Worm (Caenorhabditis elegans) whole organism, late embryonic: ENCODE measurements around the gene srg-42.
A peak's percentile ranks its signal among the peaks of the same experiment; 100 is the strongest.

Source experiments
- C08G9.2 ChIP-seq: sonication (generic microtip); optimal IDR thresholded peaks from 2 replicates; lab custom pipeline; 2016; ENCODE audit warnings: mild to moderate bottlenecking, missing genetic modification characterization, moderate library complexity, missing compliant biosample characterization
- C38D4.7 ChIP-seq: fragments of 200-800 bp; sonication (Bioruptor generic); optimal IDR thresholded peaks from 2 replicates; lab custom pipeline; 2018; ENCODE audit warnings: mild to moderate bottlenecking, missing genetic modification characterization, moderate library complexity, missing compliant biosample characterization
- F13H6.1 ChIP-seq: sonication (generic microtip); optimal IDR thresholded peaks from 2 replicates; lab custom pipeline; 2016; ENCODE audit warnings: missing genetic modification characterization, missing compliant biosample characterization
- K02D7.2 ChIP-seq: sonication (generic microtip); optimal IDR thresholded peaks from 2 replicates; lab custom pipeline; 2017; ENCODE audit warnings: mild to moderate bottlenecking, missing genetic modification characterization, missing compliant biosample characterization
- T23F11.4 ChIP-seq: fragments of 200-800 bp; sonication (Bioruptor generic); optimal IDR thresholded peaks from 2 replicates; lab custom pipeline; 2018; ENCODE audit warnings: mild to moderate bottlenecking, missing genetic modification characterization, missing compliant biosample characterization
- Y22D7AL.16 ChIP-seq: sonication (generic microtip); optimal IDR thresholded peaks from 2 replicates; lab custom pipeline; 2016; ENCODE audit warnings: missing genetic modification characterization, missing compliant biosample characterization
- ahr-1 ChIP-seq: sonication (generic microtip); optimal IDR thresholded peaks from 2 replicates; lab custom pipeline; 2016; ENCODE audit warnings: missing genetic modification characterization, missing compliant biosample characterization
- ceh-18 ChIP-seq: sonication (generic microtip); optimal IDR thresholded peaks from 2 replicates; lab custom pipeline; 2016; ENCODE audit warnings: missing genetic modification characterization, missing compliant biosample characterization
- ceh-31 ChIP-seq: sonication (generic microtip); optimal IDR thresholded peaks from 2 replicates; lab custom pipeline; 2016; ENCODE audit warnings: missing genetic modification characterization, missing compliant biosample characterization
- ceh-34 ChIP-seq: sonication (generic microtip); optimal IDR thresholded peaks from 2 replicates; lab custom pipeline; 2016; ENCODE audit warnings: mild to moderate bottlenecking, missing genetic modification characterization, missing compliant biosample characterization
- ceh-45 ChIP-seq: fragments of 200-800 bp; sonication (Bioruptor generic); IDR thresholded peaks from 2 replicates; pipeline ENCODE4 v1.3.6; 2022; ENCODE audit warnings: missing genetic modification reagents, missing genetic modification characterization, missing compliant biosample characterization
- ceh-6 ChIP-seq: fragments of 200-800 bp; sonication (Bioruptor generic); optimal IDR thresholded peaks from 2 replicates; lab custom pipeline; 2018; ENCODE audit warnings: mild to moderate bottlenecking, missing genetic modification characterization, missing compliant biosample characterization
- ceh-9 ChIP-seq: sonication (generic microtip); optimal IDR thresholded peaks from 2 replicates; lab custom pipeline; 2016; ENCODE audit warnings: mild to moderate bottlenecking, missing genetic modification characterization, inconsistent platforms, missing compliant biosample characterization
- che-1 ChIP-seq: sonication (generic microtip); optimal IDR thresholded peaks from 2 replicates; lab custom pipeline; 2016; ENCODE audit warnings: mild to moderate bottlenecking, missing genetic modification characterization, missing compliant biosample characterization
- dmd-4 ChIP-seq: sonication (generic microtip); optimal IDR thresholded peaks from 2 replicates; lab custom pipeline; 2016; ENCODE audit warnings: borderline replicate concordance, missing genetic modification characterization, missing compliant biosample characterization
- elt-2 ChIP-seq: sonication (generic microtip); optimal IDR thresholded peaks from 2 replicates; lab custom pipeline; 2016; ENCODE audit warnings: missing genetic modification reagents, missing genetic modification characterization, missing compliant biosample characterization
- ets-4 ChIP-seq: sonication (generic microtip); optimal IDR thresholded peaks from 2 replicates; lab custom pipeline; 2016; ENCODE audit warnings: missing genetic modification characterization, missing compliant biosample characterization
- fax-1 ChIP-seq: sonication (generic microtip); optimal IDR thresholded peaks from 2 replicates; lab custom pipeline; 2016; ENCODE audit warnings: missing genotype, missing genetic modification characterization, missing compliant biosample characterization
- fkh-10 ChIP-seq: fragments of 150-350 bp; optimal IDR thresholded peaks from 2 replicates; lab custom pipeline; 2014; ENCODE audit warnings: missing biosample characterization, missing genetic modification reagents, missing genetic modification characterization
- fkh-6 ChIP-seq: sonication (generic microtip); optimal IDR thresholded peaks from 2 replicates; lab custom pipeline; 2016; ENCODE audit warnings: missing genetic modification characterization, missing compliant biosample characterization
- gmeb-2 ChIP-seq: sonication (generic microtip); optimal IDR thresholded peaks from 2 replicates; lab custom pipeline; 2016; ENCODE audit warnings: missing genetic modification characterization, inconsistent platforms, missing compliant biosample characterization
- hlh-15 ChIP-seq: sonication (generic microtip); optimal IDR thresholded peaks from 2 replicates; lab custom pipeline; 2016; ENCODE audit warnings: missing genetic modification characterization, missing compliant biosample characterization
- hlh-30 ChIP-seq: sonication (generic microtip); optimal IDR thresholded peaks from 2 replicates; lab custom pipeline; 2017; ENCODE audit warnings: antibody characterized with exemption, missing genetic modification characterization, missing compliant biosample characterization; ENCODE audit not compliant: insufficient read depth
- hlh-6 ChIP-seq: sonication (generic microtip); optimal IDR thresholded peaks from 2 replicates; lab custom pipeline; 2016; ENCODE audit warnings: missing genotype, missing genetic modification characterization, missing compliant biosample characterization
- hlh-8 ChIP-seq: sonication (generic microtip); optimal IDR thresholded peaks from 2 replicates; lab custom pipeline; 2016; ENCODE audit warnings: missing genotype, missing genetic modification characterization, missing compliant biosample characterization
- lim-6 ChIP-seq: sonication (generic microtip); optimal IDR thresholded peaks from 2 replicates; lab custom pipeline; 2016; ENCODE audit warnings: missing genetic modification characterization, missing compliant biosample characterization
- mec-3 ChIP-seq: sonication (generic microtip); optimal IDR thresholded peaks from 2 replicates; lab custom pipeline; 2016; ENCODE audit warnings: borderline replicate concordance, missing genetic modification characterization, missing compliant biosample characterization
- nfya-1 ChIP-seq: sonication (generic microtip); optimal IDR thresholded peaks from 2 replicates; lab custom pipeline; 2017; ENCODE audit warnings: missing genetic modification characterization, mild to moderate bottlenecking, missing compliant biosample characterization, antibody characterized with exemption, moderate library complexity
- pag-3 ChIP-seq: sonication (generic microtip); optimal IDR thresholded peaks from 2 replicates; lab custom pipeline; 2016; ENCODE audit warnings: missing compliant biosample characterization, missing genetic modification characterization, borderline replicate concordance
- pax-1 ChIP-seq: fragments of 150-350 bp; optimal IDR thresholded peaks from 2 replicates; lab custom pipeline; 2014; ENCODE audit warnings: missing biosample characterization, missing genetic modification characterization
- pha-2 ChIP-seq: sonication (generic microtip); optimal IDR thresholded peaks from 2 replicates; lab custom pipeline; 2017; ENCODE audit warnings: mild to moderate bottlenecking, missing genetic modification characterization, missing compliant biosample characterization
- pha-4 ChIP-seq: fragments of 150-350 bp; optimal IDR thresholded peaks from 2 replicates; lab custom pipeline; 2018; ENCODE audit warnings: missing biosample characterization, missing genetic modification reagents, missing genetic modification characterization
- rnt-1 ChIP-seq: sonication (generic microtip); optimal IDR thresholded peaks from 2 replicates; lab custom pipeline; 2016; ENCODE audit warnings: missing genetic modification characterization, missing compliant biosample characterization
- sdc-2 ChIP-seq: sonication (generic microtip); optimal IDR thresholded peaks from 2 replicates; lab custom pipeline; 2016; ENCODE audit warnings: missing genotype, missing genetic modification characterization, missing compliant biosample characterization
- sox-4 ChIP-seq: sonication (generic microtip); optimal IDR thresholded peaks from 2 replicates; lab custom pipeline; 2017; ENCODE audit warnings: mild to moderate bottlenecking, missing genetic modification characterization, inconsistent platforms, missing compliant biosample characterization
- ttx-3 ChIP-seq: sonication (generic microtip); optimal IDR thresholded peaks from 2 replicates; lab custom pipeline; 2016; ENCODE audit warnings: missing genetic modification reagents, missing genetic modification characterization, missing compliant biosample characterization
- unc-3 ChIP-seq, 2 experiments: fragments of 200-800 bp in 1 of 2; sonication (Bioruptor generic) in 1 of 2; sonication (generic microtip) in 1 of 2; conservative IDR thresholded peaks in 1 of 2; optimal IDR thresholded peaks in 1 of 2; 2 replicates each; pipeline versions ENCODE4 v1.3.6 to Lab custom; 2016 to 2022; ENCODE audit warnings: missing compliant biosample characterization in 2 of 2, missing genetic modification characterization in 2 of 2, missing genetic modification reagents in 1 of 2
- unc-42 ChIP-seq: sonication (generic microtip); optimal IDR thresholded peaks from 2 replicates; lab custom pipeline; 2016; ENCODE audit warnings: missing genotype, missing genetic modification characterization, missing compliant biosample characterization
- unc-86 ChIP-seq: sonication (generic microtip); optimal IDR thresholded peaks from 2 replicates; lab custom pipeline; 2016; ENCODE audit warnings: missing genetic modification characterization, missing compliant biosample characterization

The srg-42 gene

DNA sequence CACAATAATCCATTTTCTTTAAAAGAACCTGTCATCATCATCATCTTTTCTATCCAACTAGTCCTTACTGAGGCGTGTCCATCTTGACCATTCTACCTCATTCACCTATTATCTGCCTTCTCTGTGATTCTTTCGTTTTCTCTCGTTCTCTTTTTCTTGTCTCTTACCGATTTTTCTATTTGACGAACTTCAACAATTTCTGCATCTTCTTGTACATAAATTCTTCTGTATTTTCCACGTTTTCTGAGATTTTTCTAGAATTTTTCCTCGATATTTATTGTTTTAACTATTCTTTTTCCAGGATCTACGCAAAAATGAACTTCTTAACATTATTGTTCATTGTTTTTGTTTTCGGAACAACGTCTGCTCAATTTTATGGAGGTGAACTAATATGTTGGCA lies 25.1 kb upstream of the srg-42 start, which contains the start of gene cnc-10:
TSS of gene cnc-10 (plus strand) at position 301 of the 400 bp plus-strand sequence.
- TF ChIP-seq ttx-3 (no peak), unc-42 (tag; lab: Kevin White, UChicago) (no peak), unc-3 (GFP tag; conservative IDR thresholded peaks at IDR 0.05; lab: Robert Waterston, UW) (no peak), unc-3 (tag; optimal IDR thresholded peaks at IDR 0.05; lab: Kevin White, UChicago) (no peak), fkh-6 (tag; lab: Kevin White, UChicago) (no peak), sox-4 (tag; lab: Kevin White, UChicago) (no peak), che-1 (tag; lab: Kevin White, UChicago) (no peak), pag-3 (no peak), K02D7.2 (no peak), mec-3 (tag; lab: Kevin White, UChicago) (no peak), gmeb-2 (tag; lab: Kevin White, UChicago) (no peak), ceh-6 (GFP tag; lab: Kevin White, UChicago) (no peak), fax-1 (tag; lab: Kevin White, UChicago) (no peak), hlh-15 (no peak), ceh-9 (tag; lab: Kevin White, UChicago) (no peak), lim-6 (no peak), ceh-45 (GFP tag; lab: Robert Waterston, UW) (no peak), hlh-30 (tag; lab: Kevin White, UChicago) (no peak), C38D4.7 (GFP tag; lab: Kevin White, UChicago) (no peak), ceh-31 (tag; lab: Kevin White, UChicago) (no peak), T23F11.4 (GFP tag; lab: Kevin White, UChicago) (no peak)

DNA sequence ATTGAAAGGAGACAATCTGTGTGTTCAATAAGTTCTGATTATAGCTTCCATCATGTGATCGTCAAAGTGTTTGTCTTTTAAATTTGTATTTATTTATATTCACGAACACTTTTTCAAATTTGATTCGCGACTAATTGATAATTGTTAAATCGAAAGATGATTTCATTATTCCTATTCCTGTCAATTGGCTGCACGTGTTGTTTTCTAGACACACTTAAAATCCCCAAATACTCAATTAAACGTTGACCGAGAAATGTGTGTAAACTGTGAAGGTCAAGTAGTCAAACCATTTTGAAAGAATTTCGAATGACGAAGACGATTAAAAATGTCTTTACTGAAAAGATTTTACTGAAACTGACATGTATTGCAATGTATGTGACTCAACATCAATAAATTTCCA lies 23.1 kb upstream of the srg-42 start:
- TF ChIP-seq ets-4 (no peak), rnt-1 (tag; lab: Kevin White, UChicago) (no peak), ceh-31 (tag; lab: Kevin White, UChicago) (no peak), ceh-18 (tag; lab: Kevin White, UChicago) (no peak), unc-86 (tag; lab: Kevin White, UChicago) (no peak), unc-42 (tag; lab: Kevin White, UChicago) (no peak), nfya-1 (tag; lab: Kevin White, UChicago) (no peak), hlh-30 (tag; lab: Kevin White, UChicago) (no peak), Y22D7AL.16 (tag; lab: Kevin White, UChicago) (no peak), dmd-4 (tag; lab: Kevin White, UChicago) (no peak), pha-2 (tag; lab: Kevin White, UChicago) (no peak)

DNA sequence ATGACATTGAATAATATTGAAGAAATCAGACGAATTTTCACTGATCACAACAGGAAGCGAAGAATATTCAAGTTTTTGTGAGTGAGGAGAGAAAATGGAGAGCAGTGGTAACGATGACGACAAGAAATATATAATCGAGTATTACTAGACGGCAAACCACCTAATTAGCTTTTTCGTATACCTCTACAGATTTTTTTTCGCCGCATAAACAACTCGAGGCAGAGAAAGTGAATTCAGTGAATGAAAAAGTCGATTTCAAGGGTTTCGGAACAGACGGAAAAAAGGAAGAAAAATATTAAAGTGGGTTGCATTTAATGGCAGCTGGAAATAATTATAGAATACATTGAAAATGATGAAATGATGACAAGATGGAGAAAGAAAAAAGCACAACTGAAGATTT lies 19.7 kb upstream of the srg-42 start, which contains the start of gene gpa-1:
TSS of gene gpa-1 (minus strand) at position 101 of the 400 bp plus-strand sequence.
- TF ChIP-seq pax-1 (tag; lab: Kevin White, UChicago): no peak

DNA sequence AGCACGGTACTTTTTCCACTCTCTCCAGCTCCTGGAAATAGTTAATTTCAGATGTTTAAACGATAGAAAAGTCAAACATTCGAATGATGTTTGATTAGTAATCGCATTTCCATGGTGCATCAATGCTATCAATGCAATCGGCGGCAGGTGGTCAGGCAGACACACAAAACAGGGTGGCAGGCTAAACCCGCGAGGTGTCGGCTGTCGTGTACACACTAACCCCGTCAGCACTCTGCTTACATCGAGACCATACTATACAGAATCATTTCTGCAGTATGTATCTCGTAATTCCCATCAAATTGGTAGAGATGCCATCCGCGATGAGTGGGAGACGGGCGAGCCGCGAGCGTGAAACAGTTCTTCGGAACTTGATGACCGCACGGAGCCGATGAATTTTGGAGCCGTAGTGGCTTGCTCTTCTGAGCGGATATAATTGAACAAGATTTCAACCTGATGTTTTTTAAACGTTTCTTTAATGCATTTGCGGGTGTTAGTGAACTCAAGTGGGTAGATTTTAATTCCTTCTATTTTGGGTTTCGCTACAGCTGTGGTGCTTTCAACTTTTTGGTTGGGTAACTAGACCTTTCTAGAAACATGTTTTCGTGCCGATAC lies 19.0 kb upstream of the srg-42 start:
- peak; percentile 46 for TF ChIP-seq elt-2 (tag; lab: Kevin White, UChicago)

DNA sequence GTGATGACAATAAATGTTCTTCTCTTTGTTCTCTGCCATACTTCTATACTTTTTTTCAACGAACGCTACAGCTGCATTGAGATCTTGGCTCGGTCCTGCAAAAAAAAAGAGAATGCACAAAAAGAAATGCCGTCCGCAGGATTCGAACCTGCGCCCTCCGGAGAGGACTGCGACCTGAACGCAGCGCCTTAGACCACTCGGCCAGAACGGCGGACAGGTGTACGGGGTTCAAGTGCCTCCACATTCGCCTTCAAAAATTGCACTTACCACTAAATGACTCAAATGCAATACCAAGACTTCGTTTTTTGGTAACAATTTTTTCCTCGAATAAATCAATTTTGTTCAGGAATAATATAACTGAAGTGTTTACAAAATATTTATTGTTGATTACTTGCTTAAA lies 16.8 kb upstream of the srg-42 start:
- TF ChIP-seq ets-4 (no peak), C08G9.2 (tag; lab: Kevin White, UChicago) (no peak), ceh-6 (GFP tag; lab: Kevin White, UChicago) (no peak), ahr-1 (tag; lab: Kevin White, UChicago) (no peak), ceh-45 (GFP tag; lab: Robert Waterston, UW) (no peak), ceh-31 (tag; lab: Kevin White, UChicago) (no peak), elt-2 (tag; lab: Kevin White, UChicago) (no peak), ceh-34 (tag; lab: Kevin White, UChicago) (no peak), hlh-8 (no peak), T23F11.4 (GFP tag; lab: Kevin White, UChicago) (no peak), gmeb-2 (tag; lab: Kevin White, UChicago) (no peak), sdc-2 (tag; lab: Kevin White, UChicago) (no peak), hlh-6 (tag; lab: Kevin White, UChicago) (no peak), pha-2 (tag; lab: Kevin White, UChicago) (no peak), fkh-10 (GFP tag; lab: Kevin White, UChicago) (no peak), pag-3 (no peak), pha-4 (no peak), rnt-1 (tag; lab: Kevin White, UChicago) (no peak), F13H6.1 (tag; lab: Kevin White, UChicago) (no peak)
